Fruit fly (Drosophila melanogaster): ENCODE data around the gene nAChRalpha3.
"Not testable (repeated sequence)": the region's sequence is repeated elsewhere in the genome, so short reads cannot be mapped to it uniquely, and the experiment has no call there.

- TF ChIP-seq Dll (optimal IDR thresholded peaks at IDR 0.05); usp (GFP tag; optimal IDR thresholded peaks at IDR 0.05): not testable (repeated sequence)
These were observed 71.4 kb downstream of the nAChRalpha3 start for dm6 chrX:8295338-8296206.

All from whole organism.